Worm (Caenorhabditis elegans): ENCODE results near the gene F58F12.3.

Gene F58F12.3

ce11 chrII:6347341-6348118, 43.6 kb downstream of the F58F12.3 start, which contains the start of gene lgg-1 (continued):
- TF ChIP-seq hmg-20 (GFP tag; IDR thresholded peaks at IDR 0.05) (peak; percentile 6; the same call in 1 of the 2 replicates), attf-5 (GFP tag; optimal IDR thresholded peaks at IDR 0.05) (peak; percentile 45), him-1 (tag; optimal IDR thresholded peaks at IDR 0.05) (no peak), lsy-27 (tag; optimal IDR thresholded peaks at IDR 0.05; ENCODE audit: borderline replicate concordance, insufficient read depth) (no peak), sptf-2 (GFP tag; optimal IDR thresholded peaks at IDR 0.05) (no peak), nfya-2 (GFP tag; IDR thresholded peaks at IDR 0.05) (no peak), ceh-27 (GFP tag; optimal IDR thresholded peaks at IDR 0.05) (peak; percentile 41), madf-10 (tag; optimal IDR thresholded peaks at IDR 0.05) (no peak), hlh-12 (tag; optimal IDR thresholded peaks at IDR 0.05) (no peak), F57A8.1 (GFP tag; optimal IDR thresholded peaks at IDR 0.05) (peak; percentile 0), C06A6.2 (GFP tag; conservative IDR thresholded peaks at IDR 0.05) (no peak), ceh-100 (GFP tag; IDR thresholded peaks at IDR 0.05) (no peak; the same call in 1 of the 2 replicates), mcd-1 (GFP tag; IDR thresholded peaks at IDR 0.05) (peak; percentile 56), nhr-90 (tag; optimal IDR thresholded peaks at IDR 0.05) (peak; percentile 28), nhr-120 (GFP tag; IDR thresholded peaks at IDR 0.05) (no peak), cebp-2 (GFP tag; IDR thresholded peaks at IDR 0.05) (0 out of 2 replicates have a peak, but pooled peaks have one; percentile 63), ztf-18 (tag; optimal IDR thresholded peaks at IDR 0.05) (no peak)

- TF ChIP-seq rec-8 (tag; optimal IDR thresholded peaks at IDR 0.05): peak in 1 of 2 experiments; percentile 10
- peak; percentile 71 for TF ChIP-seq B0035.1 (tag; optimal IDR thresholded peaks at IDR 0.05)
- no peak for TF ChIP-seq nhr-27 (tag; optimal IDR thresholded peaks at IDR 0.05)
- peak; percentile 50 for TF ChIP-seq hrde-1 (tag; optimal IDR thresholded peaks at IDR 0.05; ENCODE audit: borderline replicate concordance)
- peak; percentile 93 for TF ChIP-seq K11D2.4 (GFP tag; IDR thresholded peaks at IDR 0.05)
- TF ChIP-seq ceh-58 (GFP tag; IDR thresholded peaks at IDR 0.05): 0 out of 2 replicates have a peak, but pooled peaks have one; percentile 21
- TF ChIP-seq unc-130 (GFP tag; optimal IDR thresholded peaks at IDR 0.05): peak; percentile 56
- TF ChIP-seq snpc-4 (GFP tag; optimal IDR thresholded peaks at IDR 0.05): no peak
- TF ChIP-seq snpc-4 (tag; optimal IDR thresholded peaks at IDR 0.05): peak in 2 of 4 experiments; percentile 10 to 50
- TF ChIP-seq him-1 (tag; optimal IDR thresholded peaks at IDR 0.05): peak; percentile 3
- 0 out of 2 replicates have a peak, but pooled peaks have one; percentile 38 for TF ChIP-seq madf-3 (GFP tag; IDR thresholded peaks at IDR 0.05)
- TF ChIP-seq F22D6.2 (tag; optimal IDR thresholded peaks at IDR 0.05): peak; percentile 39
- TF ChIP-seq ztf-25 (GFP tag; IDR thresholded peaks at IDR 0.05): peak; percentile 30; the same call in 1 of the 2 replicates
- no peak for TF ChIP-seq die-1 (tag; optimal IDR thresholded peaks at IDR 0.05)
- peak; percentile 68 for TF ChIP-seq dox-1 (GFP tag; IDR thresholded peaks at IDR 0.05)
- peak; percentile 94 for TF ChIP-seq B0336.3 (GFP tag; IDR thresholded peaks at IDR 0.05)
- peak; percentile 64 for TF ChIP-seq attf-5 (GFP tag; optimal IDR thresholded peaks at IDR 0.05)
- TF ChIP-seq repo-1 (tag; optimal IDR thresholded peaks at IDR 0.05): peak; percentile 97
- no peak for TF ChIP-seq dpl-1 (GFP tag; optimal IDR thresholded peaks at IDR 0.05)
- TF ChIP-seq lir-1 (GFP tag; conservative IDR thresholded peaks at IDR 0.05): 0 out of 2 replicates have a peak, but pooled peaks have one; percentile 31
- peak; percentile 32 for TF ChIP-seq nhr-80 (tag; optimal IDR thresholded peaks at IDR 0.05)
- no peak for TF ChIP-seq F57A8.1 (GFP tag; optimal IDR thresholded peaks at IDR 0.05)
- TF ChIP-seq ztf-6 (GFP tag; IDR thresholded peaks at IDR 0.05): no peak
- no peak for TF ChIP-seq Y53F4B.3 (GFP tag; IDR thresholded peaks at IDR 0.05)
- peak; percentile 81; the same call in 1 of the 2 replicates for TF ChIP-seq nfya-2 (GFP tag; IDR thresholded peaks at IDR 0.05)
- no peak for TF ChIP-seq sptf-2 (GFP tag; optimal IDR thresholded peaks at IDR 0.05)
- no peak; the same call in 1 of the 2 replicates for TF ChIP-seq Y79H2A.3 (GFP tag; conservative IDR thresholded peaks at IDR 0.05)
- TF ChIP-seq D2030.7 (GFP tag; IDR thresholded peaks at IDR 0.05): 0 out of 2 replicates have a peak, but pooled peaks have one; percentile 10
- peak; percentile 67 for TF ChIP-seq C06A6.2 (GFP tag; conservative IDR thresholded peaks at IDR 0.05)
- TF ChIP-seq ceh-27 (GFP tag; optimal IDR thresholded peaks at IDR 0.05): peak; percentile 22
- TF ChIP-seq B0261.1 (tag; optimal IDR thresholded peaks at IDR 0.05): peak; percentile 18
- peak; percentile 73; the same call in 1 of the 2 replicates for TF ChIP-seq ekl-4 (GFP tag; IDR thresholded peaks at IDR 0.05)
- TF ChIP-seq rpc-1 (optimal IDR thresholded peaks at IDR 0.05): no peak
- no peak for TF ChIP-seq rpc-1 (tag; optimal IDR thresholded peaks at IDR 0.05)
These were observed 44.5 kb downstream of the F58F12.3 start for ce11 chrII:6346551-6347079.
